In the genomic region with DNA sequence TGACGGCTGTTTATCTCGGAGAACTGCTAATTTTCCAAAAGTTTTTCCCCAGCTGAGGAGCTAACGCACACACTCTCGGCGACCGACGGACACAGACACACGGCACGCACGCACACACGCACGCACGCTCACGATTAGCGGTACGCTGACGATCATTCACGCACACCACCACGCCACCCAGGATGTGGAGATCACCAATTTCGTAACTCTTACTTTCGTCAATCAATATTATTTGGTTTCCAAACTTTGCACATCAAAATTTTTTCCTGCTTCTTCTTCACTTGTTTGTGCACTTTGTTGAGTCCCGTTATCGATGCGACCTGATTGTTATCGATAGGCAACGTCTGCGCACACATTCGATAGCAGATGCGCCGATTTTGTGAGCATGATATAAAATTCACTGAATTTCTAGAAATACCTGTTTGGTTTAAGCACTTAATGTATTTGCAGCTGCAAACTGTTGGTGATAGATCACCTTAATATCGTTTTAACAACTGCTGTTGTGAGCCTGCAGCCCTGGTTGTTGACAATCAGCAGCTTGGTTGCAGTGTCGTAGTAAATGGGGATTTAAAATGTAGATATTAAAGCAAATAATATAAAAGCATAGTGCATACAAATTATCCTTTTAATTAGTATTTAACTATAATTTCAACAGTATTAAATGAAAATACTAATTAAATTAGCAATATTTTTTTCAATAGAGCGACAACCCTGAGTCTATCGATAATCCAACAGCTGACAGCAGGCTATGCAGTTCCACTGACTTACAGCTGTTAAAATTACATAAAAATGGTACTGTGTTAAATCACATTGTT, we compare ENCODE assay signal across 5 fruit fly cellular contexts.
TF ChIP-seq lines count a peak whose summit lies in the region.

A gene (plus strand): TSS at position 51 of the 815 bp plus-strand sequence.
A gene (minus strand): TSS at position 288 of the 815 bp plus-strand sequence.

- TF ChIP-seq CTCF in whole organism, embryonic (GFP tag; optimal IDR thresholded peaks at IDR 0.05; lab: Kevin White, UChicago): peak; percentile 4

TF ChIP-seq in whole organism, adult, 20 proteins besides CTCF, POLR2A, EP300 and RAD21 (continues in another document):
- peak; percentile 99 for TF ChIP-seq CG14711 (tag; optimal IDR thresholded peaks at IDR 0.05; lab: Kevin White, UChicago)
- peak; percentile 97 for TF ChIP-seq bab1 (GFP tag; optimal IDR thresholded peaks at IDR 0.05; lab: Kevin White, UChicago)
- no peak for TF ChIP-seq cnc (optimal IDR thresholded peaks at IDR 0.05; lab: Kevin White, UChicago)
- TF ChIP-seq tj (GFP tag; optimal IDR thresholded peaks at IDR 0.05; lab: Kevin White, UChicago): peak; percentile 76
- TF ChIP-seq CG5204 (GFP tag; optimal IDR thresholded peaks at IDR 0.05; lab: Kevin White, UChicago): peak; percentile 92
- TF ChIP-seq CG7045 (GFP tag; optimal IDR thresholded peaks at IDR 0.05; lab: Kevin White, UChicago): peak; percentile 95
- TF ChIP-seq cic (GFP tag; optimal IDR thresholded peaks at IDR 0.05; lab: Kevin White, UChicago): peak; percentile 53
- TF ChIP-seq CG33017 (tag; optimal IDR thresholded peaks at IDR 0.05; lab: Kevin White, UChicago): peak; percentile 91
- TF ChIP-seq CG12768 (GFP tag; optimal IDR thresholded peaks at IDR 0.05; lab: Kevin White, UChicago): peak; percentile 87
- peak; percentile 88 for TF ChIP-seq toe (GFP tag; optimal IDR thresholded peaks at IDR 0.05; lab: Kevin White, UChicago)
- peak; percentile 96 for TF ChIP-seq kay (GFP tag; lab: Kevin White, UChicago; ENCODE audit: borderline replicate concordance)
- TF ChIP-seq CG11617 (GFP tag; optimal IDR thresholded peaks at IDR 0.05; lab: Kevin White, UChicago): peak; percentile 94
- TF ChIP-seq Crg-1 (GFP tag; optimal IDR thresholded peaks at IDR 0.05; lab: Kevin White, UChicago): peak; percentile 84
- peak; percentile 72 for TF ChIP-seq pad (GFP tag; optimal IDR thresholded peaks at IDR 0.05; lab: Kevin White, UChicago)
- peak; percentile 82 for TF ChIP-seq CG1620 (GFP tag; optimal IDR thresholded peaks at IDR 0.05; lab: Kevin White, UChicago)
- TF ChIP-seq CG7101 (tag; optimal IDR thresholded peaks at IDR 0.05; lab: Kevin White, UChicago): peak; percentile 94

TF ChIP-seq in whole organism, embryonic, 481 proteins besides CTCF, POLR2A, EP300 and RAD21 (continues in another document):
- TF ChIP-seq CG11093 (GFP tag; IDR thresholded peaks at IDR 0.05; lab: Robert Waterston, UW): peak; percentile 86; the same call in 2 of the 3 replicates
- peak; percentile 88 for TF ChIP-seq ap (GFP tag; IDR thresholded peaks at IDR 0.05; lab: Robert Waterston, UW)
- TF ChIP-seq org-1 (GFP tag; optimal IDR thresholded peaks at IDR 0.05; lab: Kevin White, UChicago): peak; percentile 25
- no peak for TF ChIP-seq CG1832 (GFP tag; optimal IDR thresholded peaks at IDR 0.05; lab: Kevin White, UChicago)
- TF ChIP-seq chm (GFP tag; IDR thresholded peaks at IDR 0.05; lab: Robert Waterston, UW): peak; percentile 76
- peak; percentile 83 for TF ChIP-seq Awh (GFP tag; IDR thresholded peaks at IDR 0.05; lab: Robert Waterston, UW)
- TF ChIP-seq jing (GFP tag; optimal IDR thresholded peaks at IDR 0.05; lab: Kevin White, UChicago): peak; percentile 75
- peak; percentile 67 for TF ChIP-seq Hey (tag; optimal IDR thresholded peaks at IDR 0.05; lab: Kevin White, UChicago)
- peak; percentile 30 to 95 for TF ChIP-seq eve (GFP tag; optimal IDR thresholded peaks at IDR 0.05; lab: Kevin White, UChicago)
- TF ChIP-seq croc (GFP tag; conservative IDR thresholded peaks at IDR 0.05; lab: Robert Waterston, UW): peak; percentile 64
- TF ChIP-seq Pdp1 (GFP tag; optimal IDR thresholded peaks at IDR 0.05; lab: Kevin White, UChicago): peak; percentile 61 to 91
- peak; percentile 85 for TF ChIP-seq B-H1 (GFP tag; IDR thresholded peaks at IDR 0.05; lab: Robert Waterston, UW)
- peak; percentile 52 for TF ChIP-seq CG17912 (GFP tag; optimal IDR thresholded peaks at IDR 0.05; lab: Kevin White, UChicago)
- TF ChIP-seq CG7839 (tag; optimal IDR thresholded peaks at IDR 0.05; lab: Kevin White, UChicago): peak; percentile 92
- TF ChIP-seq CG11560 (tag; IDR thresholded peaks at IDR 0.05; lab: Robert Waterston, UW): peak; percentile 82; the same call in 2 of the 3 replicates
- peak; percentile 90 for TF ChIP-seq Aef1 (GFP tag; IDR thresholded peaks at IDR 0.05; lab: Robert Waterston, UW)

TF ChIP-seq in whole organism, prepupa, 60 proteins besides CTCF, POLR2A, EP300 and RAD21 (continues in another document):
- TF ChIP-seq Eip93F (GFP tag; optimal IDR thresholded peaks at IDR 0.05; lab: Kevin White, UChicago) (peak; percentile 56), dac (GFP tag; optimal IDR thresholded peaks at IDR 0.05; lab: Kevin White, UChicago) (peak; percentile 48), dsx (GFP tag; optimal IDR thresholded peaks at IDR 0.05; lab: Kevin White, UChicago; ENCODE audit: poor library complexity, severe bottlenecking) (peak; percentile 80), lz (GFP tag; optimal IDR thresholded peaks at IDR 0.05; lab: Kevin White, UChicago) (peak; percentile 86), CG11762 (GFP tag; optimal IDR thresholded peaks at IDR 0.05; lab: Kevin White, UChicago; ENCODE audit: insufficient read depth) (peak; percentile 68), CG6792 (GFP tag; optimal IDR thresholded peaks at IDR 0.05; lab: Kevin White, UChicago) (peak; percentile 83), Sox14 (GFP tag; optimal IDR thresholded peaks at IDR 0.05; lab: Kevin White, UChicago) (peak; percentile 89), spab (GFP tag; optimal IDR thresholded peaks at IDR 0.05; lab: Kevin White, UChicago) (peak; percentile 40), Hr39 (GFP tag; optimal IDR thresholded peaks at IDR 0.05; lab: Kevin White, UChicago) (peak; percentile 88), Ets96B (tag; optimal IDR thresholded peaks at IDR 0.05; lab: Kevin White, UChicago) (peak; percentile 85), svp (GFP tag; lab: Kevin White, UChicago) (peak; percentile 96), cyc (GFP tag; optimal IDR thresholded peaks at IDR 0.05; lab: Kevin White, UChicago) (peak; percentile 88), CG16779 (tag; optimal IDR thresholded peaks at IDR 0.05; lab: Kevin White, UChicago) (no peak), Eip75B (GFP tag; optimal IDR thresholded peaks at IDR 0.05; lab: Kevin White, UChicago) (peak; percentile 84), Met (GFP tag; optimal IDR thresholded peaks at IDR 0.05; lab: Kevin White, UChicago) (peak; percentile 91), CG3919 (GFP tag; optimal IDR thresholded peaks at IDR 0.05; lab: Kevin White, UChicago) (peak; percentile 89)

TF ChIP-seq in whole organism, pupa, 21 proteins besides CTCF, POLR2A, EP300 and RAD21 (continues in another document):
- peak; percentile 81 for TF ChIP-seq CG8159 (tag; optimal IDR thresholded peaks at IDR 0.05; lab: Kevin White, UChicago)
- TF ChIP-seq Pif1B (GFP tag; optimal IDR thresholded peaks at IDR 0.05; lab: Kevin White, UChicago): peak; percentile 87
- TF ChIP-seq CG4496 (GFP tag; IDR thresholded peaks at IDR 0.05; lab: Robert Waterston, UW): peak; percentile 87
- peak; percentile 87 for TF ChIP-seq CG17806 (tag; optimal IDR thresholded peaks at IDR 0.05; lab: Kevin White, UChicago)
- peak; percentile 80 for TF ChIP-seq CG34367 (tag; optimal IDR thresholded peaks at IDR 0.05; lab: Kevin White, UChicago)
- peak; percentile 80 for TF ChIP-seq CG8301 (tag; optimal IDR thresholded peaks at IDR 0.05; lab: Kevin White, UChicago)
- TF ChIP-seq CG9948 (tag; optimal IDR thresholded peaks at IDR 0.05; lab: Kevin White, UChicago): peak; percentile 75
- TF ChIP-seq CG13204 (GFP tag; optimal IDR thresholded peaks at IDR 0.05; lab: Kevin White, UChicago): no peak
- TF ChIP-seq Ets98B (GFP tag; IDR thresholded peaks at IDR 0.05; lab: Robert Waterston, UW): peak; percentile 87
- TF ChIP-seq Snoo (tag; optimal IDR thresholded peaks at IDR 0.05; lab: Kevin White, UChicago): peak; percentile 81
- TF ChIP-seq CG12605 (GFP tag; IDR thresholded peaks at IDR 0.05; lab: Robert Waterston, UW): peak; percentile 81
- TF ChIP-seq fd96Ca (GFP tag; IDR thresholded peaks at IDR 0.05; lab: Robert Waterston, UW): peak; percentile 90
- TF ChIP-seq gl (tag; optimal IDR thresholded peaks at IDR 0.05; lab: Kevin White, UChicago): peak; percentile 13
- peak; percentile 81 for TF ChIP-seq CG15710 (tag; optimal IDR thresholded peaks at IDR 0.05; lab: Kevin White, UChicago)
- TF ChIP-seq EcR (GFP tag; optimal IDR thresholded peaks at IDR 0.05; lab: Kevin White, UChicago): peak; percentile 17
- peak; percentile 86; the same call in 1 of the 2 replicates for TF ChIP-seq CG32121 (GFP tag; IDR thresholded peaks at IDR 0.05; lab: Robert Waterston, UW)
- TF ChIP-seq D1 (tag; optimal IDR thresholded peaks at IDR 0.05; lab: Kevin White, UChicago): peak; percentile 85
- TF ChIP-seq rn (GFP tag; IDR thresholded peaks at IDR 0.05; lab: Robert Waterston, UW): peak; percentile 71

TF ChIP-seq in whole organism, wandering third instar larva, 38 proteins besides CTCF, POLR2A, EP300 and RAD21 (continues in another document):
- no peak for TF ChIP-seq Abd-B (GFP tag; optimal IDR thresholded peaks at IDR 0.05; lab: Kevin White, UChicago)
- peak; percentile 22 for TF ChIP-seq CrebA (GFP tag; optimal IDR thresholded peaks at IDR 0.05; lab: Kevin White, UChicago; ENCODE audit: borderline replicate concordance)
- peak; percentile 23 to 92 for TF ChIP-seq foxo (GFP tag; optimal IDR thresholded peaks at IDR 0.05; lab: Kevin White, UChicago)
- no peak for TF ChIP-seq Mio (GFP tag; optimal IDR thresholded peaks at IDR 0.05; lab: Kevin White, UChicago)
- peak; percentile 82 for TF ChIP-seq GATAd (GFP tag; optimal IDR thresholded peaks at IDR 0.05; lab: Kevin White, UChicago)
- peak; percentile 94 for TF ChIP-seq h (GFP tag; optimal IDR thresholded peaks at IDR 0.05; lab: Kevin White, UChicago)
- no peak for TF ChIP-seq Vsx2 (GFP tag; optimal IDR thresholded peaks at IDR 0.05; lab: Kevin White, UChicago; ENCODE audit: partially characterized antibody)
- TF ChIP-seq ey (GFP tag; optimal IDR thresholded peaks at IDR 0.05; lab: Kevin White, UChicago): peak; percentile 90
- peak; percentile 81 for TF ChIP-seq sage (GFP tag; optimal IDR thresholded peaks at IDR 0.05; lab: Kevin White, UChicago)
- peak; percentile 94 for TF ChIP-seq OdsH (GFP tag; optimal IDR thresholded peaks at IDR 0.05; lab: Kevin White, UChicago)
- peak; percentile 87 for TF ChIP-seq sv (GFP tag; optimal IDR thresholded peaks at IDR 0.05; lab: Kevin White, UChicago)
- TF ChIP-seq Hr83 (GFP tag; optimal IDR thresholded peaks at IDR 0.05; lab: Kevin White, UChicago; ENCODE audit: poor library complexity, severe bottlenecking): peak; percentile 43
- TF ChIP-seq woc (GFP tag; optimal IDR thresholded peaks at IDR 0.05; lab: Kevin White, UChicago): peak; percentile 86
- TF ChIP-seq Sp1 (GFP tag; optimal IDR thresholded peaks at IDR 0.05; lab: Kevin White, UChicago): peak; percentile 88
- TF ChIP-seq Hr78 (GFP tag; optimal IDR thresholded peaks at IDR 0.05; lab: Kevin White, UChicago): no peak
- no peak for TF ChIP-seq lola (GFP tag; optimal IDR thresholded peaks at IDR 0.05; lab: Kevin White, UChicago)
- no peak for TF ChIP-seq usp (GFP tag; optimal IDR thresholded peaks at IDR 0.05; lab: Kevin White, UChicago)
- TF ChIP-seq dl (GFP tag; optimal IDR thresholded peaks at IDR 0.05; lab: Kevin White, UChicago; ENCODE audit: insufficient read depth in 1 of 2, partially characterized antibody in 2 of 2): no peak
- TF ChIP-seq CG32264 (GFP tag; optimal IDR thresholded peaks at IDR 0.05; lab: Kevin White, UChicago): peak; percentile 73
